Fruit fly (Drosophila melanogaster): Measurements from ENCODE around the gene CG5860.

CG5860 gene

dm6 chr3R:17401289-17401752 lies 8.1 kb upstream of the CG5860 start (continued):
- TF ChIP-seq CG17361 (GFP tag; IDR thresholded peaks at IDR 0.05) (0 out of 3 replicates have a peak, but pooled peaks have one; percentile 16), H15 (GFP tag; IDR thresholded peaks at IDR 0.05) (no peak), CG3065 (GFP tag; optimal IDR thresholded peaks at IDR 0.05) (no peak), ase (GFP tag; IDR thresholded peaks at IDR 0.05) (no peak), Trl (optimal IDR thresholded peaks at IDR 0.05) (no peak), Trl (GFP tag; optimal IDR thresholded peaks at IDR 0.05) (peak; percentile 53), CG34422 (GFP tag; IDR thresholded peaks at IDR 0.05) (0 out of 3 replicates have a peak, but pooled peaks have one; percentile 32), CG6654 (GFP tag; optimal IDR thresholded peaks at IDR 0.05) (no peak), tx (GFP tag; optimal IDR thresholded peaks at IDR 0.05) (peak; percentile 44), CG31388 (GFP tag; optimal IDR thresholded peaks at IDR 0.05) (no peak), CG11085 (GFP tag; IDR thresholded peaks at IDR 0.05) (no peak), CG10366 (GFP tag; IDR thresholded peaks at IDR 0.05) (no peak; the same call in 1 of the 2 replicates), Rx (GFP tag; IDR thresholded peaks at IDR 0.05) (no peak), slou (GFP tag; optimal IDR thresholded peaks at IDR 0.05) (peak; percentile 13), CG6683 (GFP tag; optimal IDR thresholded peaks at IDR 0.05) (peak; percentile 1), usp (GFP tag; optimal IDR thresholded peaks at IDR 0.05) (no peak), Kr (GFP tag; optimal IDR thresholded peaks at IDR 0.05) (no peak), crol (GFP tag; IDR thresholded peaks at IDR 0.05) (no peak), h (optimal IDR thresholded peaks at IDR 0.05) (no peak), peb (GFP tag; IDR thresholded peaks at IDR 0.05) (no peak), Dek (tag; optimal IDR thresholded peaks at IDR 0.05) (peak; percentile 75), E2f2 (GFP tag; IDR thresholded peaks at IDR 0.05) (peak; percentile 68), CG14050 (GFP tag; IDR thresholded peaks at IDR 0.05) (peak; percentile 11; the same call in 1 of the 3 replicates), CG8359 (GFP tag; optimal IDR thresholded peaks at IDR 0.05; ENCODE audit: borderline replicate concordance) (no peak), pho (GFP tag; optimal IDR thresholded peaks at IDR 0.05) (peak; percentile 71), Camta (GFP tag; optimal IDR thresholded peaks at IDR 0.05) (peak; percentile 53), bsh (GFP tag; optimal IDR thresholded peaks at IDR 0.05) (peak in 1 of 2 experiments; percentile 12), lmd (GFP tag; IDR thresholded peaks at IDR 0.05) (peak; percentile 27; the same call in 1 of the 2 replicates), CG11723 (GFP tag; optimal IDR thresholded peaks at IDR 0.05) (no peak), CG43689 (GFP tag; IDR thresholded peaks at IDR 0.05) (no peak), her (GFP tag; optimal IDR thresholded peaks at IDR 0.05) (peak; percentile 4), CG42726 (GFP tag; IDR thresholded peaks at IDR 0.05; ENCODE audit: partially characterized antibody) (peak; percentile 43; the same call in 1 of the 2 replicates), CG12942 (GFP tag; optimal IDR thresholded peaks at IDR 0.05) (peak; percentile 57), CG2202 (tag; optimal IDR thresholded peaks at IDR 0.05) (no peak), CoRest (tag; optimal IDR thresholded peaks at IDR 0.05) (peak; percentile 66), ken (GFP tag; IDR thresholded peaks at IDR 0.05) (no peak), Hand (GFP tag; optimal IDR thresholded peaks at IDR 0.05) (no peak), TFAM (GFP tag; optimal IDR thresholded peaks at IDR 0.05) (no peak), CG15269 (tag; optimal IDR thresholded peaks at IDR 0.05) (peak; percentile 49), maf-S (GFP tag; optimal IDR thresholded peaks at IDR 0.05) (peak; percentile 56), CG3995 (GFP tag; optimal IDR thresholded peaks at IDR 0.05) (peak; percentile 45), Ptx1 (GFP tag; IDR thresholded peaks at IDR 0.05) (peak; percentile 47; the same call in 1 of the 2 replicates), CG11695 (GFP tag; IDR thresholded peaks at IDR 0.05) (0 out of 3 replicates have a peak, but pooled peaks have one; percentile 44), D19A (tag; optimal IDR thresholded peaks at IDR 0.05) (peak; percentile 2), gcm2 (GFP tag; optimal IDR thresholded peaks at IDR 0.05) (no peak), vnd (GFP tag; IDR thresholded peaks at IDR 0.05; ENCODE audit: partially characterized antibody) (peak; percentile 72), CG12104 (GFP tag; optimal IDR thresholded peaks at IDR 0.05) (peak; percentile 17), exex (tag; optimal IDR thresholded peaks at IDR 0.05) (peak; percentile 56), CG10565 (GFP tag; optimal IDR thresholded peaks at IDR 0.05) (no peak), Dll (GFP tag; IDR thresholded peaks at IDR 0.05; ENCODE audit: partially characterized antibody) (peak; percentile 84), grn (GFP tag; optimal IDR thresholded peaks at IDR 0.05) (peak; percentile 76), Opbp (GFP tag; IDR thresholded peaks at IDR 0.05; ENCODE audit: partially characterized antibody) (peak; percentile 86)

All from whole organism, embryonic.